Fruit fly (Drosophila melanogaster) whole organism, pupa: Measurements from ENCODE around the gene CG11456.

Experiments
- CG10348 ChIP-seq: fragments of 200-800 bp; sonication (Bioruptor generic); IDR thresholded peaks from 2 replicates; pipeline ENCODE4 v1.3.6; 2022; ENCODE audit warnings: missing biosample characterization, missing genetic modification characterization
- CG12605 ChIP-seq: fragments of 200-800 bp; sonication (Bioruptor generic); IDR thresholded peaks from 2 replicates; pipeline ENCODE4 v1.3.6; 2022; ENCODE audit warnings: missing biosample characterization, missing genetic modification characterization
- CG13204 ChIP-seq: fragments of 200-800 bp; sonication (Bioruptor generic); optimal IDR thresholded peaks from 2 replicates; lab custom pipeline; 2018; ENCODE audit warnings: missing biosample characterization, mild to moderate bottlenecking, missing genetic modification characterization, moderate library complexity
- CG14655 ChIP-seq: fragments of 200-800 bp; sonication (Bioruptor generic); optimal IDR thresholded peaks from 3 replicates; lab custom pipeline; 2017; ENCODE audit warnings: mild to moderate bottlenecking, missing biosample characterization, missing genetic modification reagents, missing genetic modification characterization
- CG15710 ChIP-seq: fragments of 200-800 bp; sonication (Bioruptor generic); optimal IDR thresholded peaks from 2 replicates; lab custom pipeline; 2018; ENCODE audit warnings: missing biosample characterization, mild to moderate bottlenecking, missing genetic modification characterization, moderate library complexity
- CG17806 ChIP-seq: fragments of 200-800 bp; sonication (Bioruptor generic); optimal IDR thresholded peaks from 2 replicates; lab custom pipeline; 2018; ENCODE audit warnings: missing biosample characterization, mild to moderate bottlenecking, missing genetic modification characterization, moderate library complexity
- CG32121 ChIP-seq: fragments of 200-800 bp; sonication (Bioruptor generic); IDR thresholded peaks from 2 replicates; pipeline ENCODE4 v1.3.6; 2022; ENCODE audit warnings: missing biosample characterization, missing genetic modification characterization
- CG34367 ChIP-seq: fragments of 200-800 bp; sonication (Bioruptor generic); optimal IDR thresholded peaks from 2 replicates; lab custom pipeline; 2018; ENCODE audit warnings: missing biosample characterization, mild to moderate bottlenecking, missing genetic modification characterization
- CG4496 ChIP-seq: fragments of 200-800 bp; sonication (Bioruptor generic); IDR thresholded peaks from 3 replicates; pipeline ENCODE4 v1.3.6; 2022; ENCODE audit warnings: missing biosample characterization, missing genetic modification characterization
- CG8159 ChIP-seq: fragments of 200-800 bp; sonication (Bioruptor generic); optimal IDR thresholded peaks from 3 replicates; lab custom pipeline; 2018; ENCODE audit warnings: missing biosample characterization, mild to moderate bottlenecking, missing genetic modification characterization, moderate library complexity
- CG8301 ChIP-seq: fragments of 200-800 bp; sonication (Bioruptor generic); optimal IDR thresholded peaks from 2 replicates; lab custom pipeline; 2018; ENCODE audit warnings: missing biosample characterization, mild to moderate bottlenecking, missing genetic modification characterization
- CG9948 ChIP-seq: fragments of 200-800 bp; sonication (Bioruptor generic); optimal IDR thresholded peaks from 2 replicates; lab custom pipeline; 2018; ENCODE audit warnings: missing biosample characterization, mild to moderate bottlenecking, missing genetic modification characterization, moderate library complexity
- D1 ChIP-seq: fragments of 200-800 bp; sonication (Bioruptor generic); optimal IDR thresholded peaks from 2 replicates; lab custom pipeline; 2018; ENCODE audit warnings: missing biosample characterization, mild to moderate bottlenecking, missing genetic modification characterization, moderate library complexity
- EcR ChIP-seq: fragments of 200-800 bp; sonication (Bioruptor generic); optimal IDR thresholded peaks from 3 replicates; lab custom pipeline; 2019; ENCODE audit warnings: missing biosample characterization, missing genetic modification characterization, mild to moderate bottlenecking, moderate library complexity, missing genetic modification reagents
- Ets98B ChIP-seq: fragments of 200-800 bp; sonication (Bioruptor generic); IDR thresholded peaks from 2 replicates; pipeline ENCODE4 v1.3.6; 2022; ENCODE audit warnings: missing biosample characterization, missing genetic modification characterization
- Pif1A ChIP-seq: fragments of 200-800 bp; sonication (Bioruptor generic); optimal IDR thresholded peaks from 3 replicates; lab custom pipeline; 2016; ENCODE audit warnings: missing biosample characterization, missing genetic modification characterization
- Pif1B ChIP-seq: fragments of 200-800 bp; sonication (Bioruptor generic); optimal IDR thresholded peaks from 3 replicates; lab custom pipeline; 2016; ENCODE audit warnings: missing biosample characterization, missing genetic modification characterization
- Snoo ChIP-seq: fragments of 200-800 bp; sonication (Bioruptor generic); optimal IDR thresholded peaks from 3 replicates; lab custom pipeline; 2017; ENCODE audit warnings: missing biosample characterization, mild to moderate bottlenecking, missing genetic modification characterization, inconsistent platforms
- gl ChIP-seq: fragments of 200-800 bp; sonication (Bioruptor generic); optimal IDR thresholded peaks from 2 replicates; lab custom pipeline; 2018; ENCODE audit warnings: missing biosample characterization, mild to moderate bottlenecking, missing genetic modification characterization
- rn ChIP-seq: fragments of 200-800 bp; sonication (Bioruptor generic); IDR thresholded peaks from 2 replicates; pipeline ENCODE4 v1.3.6; 2022; ENCODE audit warnings: missing biosample characterization, missing genetic modification characterization

Gene CG11456

dm6 chr3L:20809088-20809999, 32.4 kb upstream of the CG11456 start, which contains the start of the genes CG3634 and HIPP1:
CG3634 (minus strand) TSS chr3L:20809272.
HIPP1 (plus strand) TSS chr3L:20809669.
- TF ChIP-seq CG15710 (tag; lab: Kevin White, UChicago): no peak
- no peak for TF ChIP-seq Pif1B (GFP tag; lab: Kevin White, UChicago)
- 0 out of 3 replicates have a peak, but pooled peaks have one; percentile 25 for TF ChIP-seq CG4496 (GFP tag; lab: Robert Waterston, UW)

dm6 chr3L:20815666-20816375, 26.0 kb upstream of the CG11456 start, which contains the start of the genes CG3618 and Pka-R1:
CG3618 (minus strand) TSS chr3L:20816075.
Pka-R1 (plus strand) TSS chr3L:20816118.
- TF ChIP-seq CG13204 (GFP tag; lab: Kevin White, UChicago) (no peak), Snoo (tag; lab: Kevin White, UChicago) (no peak), CG32121 (GFP tag; lab: Robert Waterston, UW) (no peak), CG15710 (tag; lab: Kevin White, UChicago) (no peak), CG9948 (tag; lab: Kevin White, UChicago) (no peak), gl (no peak), CG14655 (no peak), CG8301 (tag; lab: Kevin White, UChicago) (no peak), CG8159 (tag; lab: Kevin White, UChicago) (no peak), CG4496 (GFP tag; lab: Robert Waterston, UW) (no peak), Pif1B (GFP tag; lab: Kevin White, UChicago) (no peak), CG34367 (no peak), Ets98B (GFP tag; lab: Robert Waterston, UW) (no peak), CG17806 (tag; lab: Kevin White, UChicago) (no peak), EcR (GFP tag; lab: Kevin White, UChicago) (no peak)

- no peak for TF ChIP-seq EcR (GFP tag; lab: Kevin White, UChicago)
- TF ChIP-seq CG13204 (GFP tag; lab: Kevin White, UChicago): no peak
- TF ChIP-seq CG8159 (tag; lab: Kevin White, UChicago): no peak
- TF ChIP-seq Pif1A: no peak
- no peak for TF ChIP-seq CG15710 (tag; lab: Kevin White, UChicago)
- no peak for TF ChIP-seq Pif1B (GFP tag; lab: Kevin White, UChicago)
- no peak for TF ChIP-seq gl
- TF ChIP-seq CG9948 (tag; lab: Kevin White, UChicago): no peak
- no peak for TF ChIP-seq CG12605 (GFP tag; lab: Robert Waterston, UW)
- no peak for TF ChIP-seq CG8301 (tag; lab: Kevin White, UChicago)
- no peak for TF ChIP-seq Snoo (tag; lab: Kevin White, UChicago)
- TF ChIP-seq, all 21 proteins: peak for 0
Observed at dm6 chr3L:20817927-20818326, 23.9 kb upstream of the CG11456 start, which contains the start of gene Mst77F. Mst77F (minus strand) TSS chr3L:20818027.

dm6 chr3L:20823206-20823803, 18.5 kb upstream of the CG11456 start:
- TF ChIP-seq CG8301 (tag; lab: Kevin White, UChicago) (no peak), CG15710 (tag; lab: Kevin White, UChicago) (no peak), D1 (tag; lab: Kevin White, UChicago) (peak; percentile 36), CG34367 (no peak), CG13204 (GFP tag; lab: Kevin White, UChicago) (no peak)

dm6 chr3L:20826950-20827910, 14.6 kb upstream of the CG11456 start:
- TF ChIP-seq EcR (GFP tag; lab: Kevin White, UChicago) (no peak), CG34367 (no peak), Pif1A (peak; percentile 30), CG4496 (GFP tag; lab: Robert Waterston, UW) (peak; percentile 30; the same call in 1 of the 3 replicates)

- no peak for TF ChIP-seq CG34367
- TF ChIP-seq rn (GFP tag; lab: Robert Waterston, UW): no peak
- no peak for TF ChIP-seq EcR (GFP tag; lab: Kevin White, UChicago)
- no peak for TF ChIP-seq CG9948 (tag; lab: Kevin White, UChicago)
- no peak for TF ChIP-seq CG15710 (tag; lab: Kevin White, UChicago)
- TF ChIP-seq CG10348: no peak
- no peak for TF ChIP-seq CG14655
- TF ChIP-seq CG4496 (GFP tag; lab: Robert Waterston, UW): no peak
- no peak for TF ChIP-seq CG8301 (tag; lab: Kevin White, UChicago)
- TF ChIP-seq Pif1B (GFP tag; lab: Kevin White, UChicago): no peak
- no peak for TF ChIP-seq CG32121 (GFP tag; lab: Robert Waterston, UW)
- TF ChIP-seq, all 21 proteins: peak for 0
Observed at dm6 chr3L:20827962-20828361, 13.8 kb upstream of the CG11456 start.
